Fruit fly (Drosophila melanogaster) whole organism, pupa: Measurements from ENCODE around the gene CG13926.

Source experiments
- CG10348 ChIP-seq: fragments of 200-800 bp; sonication (Bioruptor generic); IDR thresholded peaks from 2 replicates; pipeline ENCODE4 v1.3.6; 2022; ENCODE audit warnings: missing biosample characterization, missing genetic modification characterization
- CG12605 ChIP-seq: fragments of 200-800 bp; sonication (Bioruptor generic); IDR thresholded peaks from 2 replicates; pipeline ENCODE4 v1.3.6; 2022; ENCODE audit warnings: missing biosample characterization, missing genetic modification characterization
- CG13204 ChIP-seq: fragments of 200-800 bp; sonication (Bioruptor generic); optimal IDR thresholded peaks from 2 replicates; lab custom pipeline; 2018; ENCODE audit warnings: missing biosample characterization, mild to moderate bottlenecking, missing genetic modification characterization, moderate library complexity
- CG14655 ChIP-seq: fragments of 200-800 bp; sonication (Bioruptor generic); optimal IDR thresholded peaks from 3 replicates; lab custom pipeline; 2017; ENCODE audit warnings: mild to moderate bottlenecking, missing biosample characterization, missing genetic modification reagents, missing genetic modification characterization
- CG15710 ChIP-seq: fragments of 200-800 bp; sonication (Bioruptor generic); optimal IDR thresholded peaks from 2 replicates; lab custom pipeline; 2018; ENCODE audit warnings: missing biosample characterization, mild to moderate bottlenecking, missing genetic modification characterization, moderate library complexity
- CG17806 ChIP-seq: fragments of 200-800 bp; sonication (Bioruptor generic); optimal IDR thresholded peaks from 2 replicates; lab custom pipeline; 2018; ENCODE audit warnings: missing biosample characterization, mild to moderate bottlenecking, missing genetic modification characterization, moderate library complexity
- CG32121 ChIP-seq: fragments of 200-800 bp; sonication (Bioruptor generic); IDR thresholded peaks from 2 replicates; pipeline ENCODE4 v1.3.6; 2022; ENCODE audit warnings: missing biosample characterization, missing genetic modification characterization
- CG34367 ChIP-seq: fragments of 200-800 bp; sonication (Bioruptor generic); optimal IDR thresholded peaks from 2 replicates; lab custom pipeline; 2018; ENCODE audit warnings: missing biosample characterization, mild to moderate bottlenecking, missing genetic modification characterization
- CG4496 ChIP-seq: fragments of 200-800 bp; sonication (Bioruptor generic); IDR thresholded peaks from 3 replicates; pipeline ENCODE4 v1.3.6; 2022; ENCODE audit warnings: missing biosample characterization, missing genetic modification characterization
- CG8159 ChIP-seq: fragments of 200-800 bp; sonication (Bioruptor generic); optimal IDR thresholded peaks from 3 replicates; lab custom pipeline; 2018; ENCODE audit warnings: missing biosample characterization, mild to moderate bottlenecking, missing genetic modification characterization, moderate library complexity
- CG8301 ChIP-seq: fragments of 200-800 bp; sonication (Bioruptor generic); optimal IDR thresholded peaks from 2 replicates; lab custom pipeline; 2018; ENCODE audit warnings: missing biosample characterization, mild to moderate bottlenecking, missing genetic modification characterization
- CG9948 ChIP-seq: fragments of 200-800 bp; sonication (Bioruptor generic); optimal IDR thresholded peaks from 2 replicates; lab custom pipeline; 2018; ENCODE audit warnings: missing biosample characterization, mild to moderate bottlenecking, missing genetic modification characterization, moderate library complexity
- D1 ChIP-seq: fragments of 200-800 bp; sonication (Bioruptor generic); optimal IDR thresholded peaks from 2 replicates; lab custom pipeline; 2018; ENCODE audit warnings: missing biosample characterization, mild to moderate bottlenecking, missing genetic modification characterization, moderate library complexity
- EcR ChIP-seq: fragments of 200-800 bp; sonication (Bioruptor generic); optimal IDR thresholded peaks from 3 replicates; lab custom pipeline; 2019; ENCODE audit warnings: missing biosample characterization, missing genetic modification characterization, mild to moderate bottlenecking, moderate library complexity, missing genetic modification reagents
- Ets98B ChIP-seq: fragments of 200-800 bp; sonication (Bioruptor generic); IDR thresholded peaks from 2 replicates; pipeline ENCODE4 v1.3.6; 2022; ENCODE audit warnings: missing biosample characterization, missing genetic modification characterization
- Pif1A ChIP-seq: fragments of 200-800 bp; sonication (Bioruptor generic); optimal IDR thresholded peaks from 3 replicates; lab custom pipeline; 2016; ENCODE audit warnings: missing biosample characterization, missing genetic modification characterization
- Pif1B ChIP-seq: fragments of 200-800 bp; sonication (Bioruptor generic); optimal IDR thresholded peaks from 3 replicates; lab custom pipeline; 2016; ENCODE audit warnings: missing biosample characterization, missing genetic modification characterization
- Snoo ChIP-seq: fragments of 200-800 bp; sonication (Bioruptor generic); optimal IDR thresholded peaks from 3 replicates; lab custom pipeline; 2017; ENCODE audit warnings: missing biosample characterization, mild to moderate bottlenecking, missing genetic modification characterization, inconsistent platforms
- fd96Ca ChIP-seq: fragments of 200-800 bp; sonication (Bioruptor generic); IDR thresholded peaks from 3 replicates; pipeline ENCODE4 v1.3.6; 2022; ENCODE audit warnings: missing biosample characterization, missing genetic modification characterization
- gl ChIP-seq: fragments of 200-800 bp; sonication (Bioruptor generic); optimal IDR thresholded peaks from 2 replicates; lab custom pipeline; 2018; ENCODE audit warnings: missing biosample characterization, mild to moderate bottlenecking, missing genetic modification characterization
- rn ChIP-seq: fragments of 200-800 bp; sonication (Bioruptor generic); IDR thresholded peaks from 2 replicates; pipeline ENCODE4 v1.3.6; 2022; ENCODE audit warnings: missing biosample characterization, missing genetic modification characterization

Gene CG13926

DNA sequence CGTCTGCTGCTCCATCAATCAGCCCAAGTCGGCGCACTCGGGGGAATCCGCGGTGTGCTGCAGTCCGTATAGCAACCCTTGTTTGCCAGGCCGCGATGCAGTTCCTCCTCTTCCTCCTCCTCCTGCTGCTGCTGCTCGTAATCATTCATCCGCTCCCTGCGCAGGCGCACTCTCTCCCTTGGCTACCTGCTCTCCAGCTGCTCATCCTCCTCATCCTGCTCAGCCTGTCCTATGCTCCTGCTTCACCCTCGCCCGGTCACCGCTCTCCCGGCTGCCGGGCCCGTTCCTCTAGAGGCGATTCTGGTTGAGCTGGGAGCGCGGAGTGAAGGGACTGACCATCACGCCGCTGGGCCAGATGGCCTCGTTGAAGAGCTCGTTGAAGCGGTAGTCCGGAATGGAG, 9.0 kb upstream of the CG13926 start:
- no peak for TF ChIP-seq CG10348 (GFP tag; lab: Robert Waterston, UW)
- no peak for TF ChIP-seq CG17806 (tag; lab: Kevin White, UChicago)
- peak; percentile 12 for TF ChIP-seq CG13204 (GFP tag; lab: Kevin White, UChicago)
- TF ChIP-seq Pif1B (GFP tag; lab: Kevin White, UChicago), result no peak
- TF ChIP-seq Snoo (tag; lab: Kevin White, UChicago), result no peak
- no peak for TF ChIP-seq CG8159 (tag; lab: Kevin White, UChicago)

DNA sequence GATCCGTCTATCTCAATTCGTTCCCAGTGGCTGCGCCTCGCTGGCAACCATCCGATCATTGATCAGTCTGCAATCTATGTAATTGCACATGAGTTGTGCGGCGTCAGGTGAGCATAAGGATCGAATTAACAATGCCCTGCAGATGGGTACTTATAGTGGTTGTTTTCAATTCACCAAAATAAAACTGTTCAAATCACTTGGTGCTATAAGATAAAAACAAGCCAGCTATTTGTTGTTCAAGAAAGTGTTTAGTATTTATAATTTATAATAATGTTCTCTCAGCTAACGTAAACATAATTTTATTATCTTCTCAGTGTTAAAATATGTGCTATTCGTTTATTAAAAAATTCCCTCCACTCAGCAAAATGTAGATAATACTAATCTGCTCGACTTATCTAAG, 2.3 kb downstream of the CG13926 start, which contains the start of gene CG12105:
TSS of gene CG12105 (minus strand) at position 101 of the 400 bp plus-strand sequence.
- no peak for TF ChIP-seq CG13204 (GFP tag; lab: Kevin White, UChicago)
- TF ChIP-seq CG14655, result no peak
- no peak for TF ChIP-seq Pif1B (GFP tag; lab: Kevin White, UChicago)
- TF ChIP-seq fd96Ca (GFP tag; lab: Robert Waterston, UW), result no peak
- TF ChIP-seq Ets98B (GFP tag; lab: Robert Waterston, UW), result no peak
- TF ChIP-seq CG8301 (tag; lab: Kevin White, UChicago), result no peak
- no peak for TF ChIP-seq CG9948 (tag; lab: Kevin White, UChicago)
- TF ChIP-seq Pif1A (GFP tag; lab: Kevin White, UChicago), result no peak
- no peak for TF ChIP-seq CG17806 (tag; lab: Kevin White, UChicago)
- no peak for TF ChIP-seq CG15710 (tag; lab: Kevin White, UChicago)
- no peak for TF ChIP-seq rn (GFP tag; lab: Robert Waterston, UW)
- TF ChIP-seq gl (tag; lab: Kevin White, UChicago), result no peak

DNA sequence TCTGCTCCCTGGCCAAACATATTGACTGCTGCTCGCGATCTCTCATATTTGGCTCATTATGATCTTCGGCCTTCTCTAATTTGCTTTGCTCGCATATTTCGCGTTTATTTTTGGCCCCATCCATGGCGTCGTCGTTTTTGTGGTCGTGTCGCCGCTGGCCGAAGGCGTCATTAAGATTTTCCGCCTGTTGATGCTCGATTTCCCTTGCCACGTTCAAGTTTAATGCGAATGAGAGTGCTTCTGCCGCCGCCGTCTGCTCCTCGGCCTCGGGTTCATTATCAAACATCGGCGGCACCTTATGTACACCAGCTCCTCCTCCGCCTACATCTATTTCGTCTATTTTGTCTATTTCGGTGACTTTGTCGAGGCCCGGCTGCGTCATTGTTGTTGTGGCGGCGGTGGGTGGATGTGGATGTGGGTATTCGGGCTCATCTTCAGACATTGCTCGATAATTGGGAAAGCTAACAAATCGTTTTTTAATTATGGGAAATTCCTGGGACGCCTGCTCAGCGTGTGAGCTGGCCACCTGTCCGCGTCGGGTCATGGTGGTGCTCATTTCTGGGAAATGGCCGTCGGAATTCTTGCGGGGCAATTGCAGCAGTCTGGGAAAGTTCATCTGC, 3.4 kb downstream of the CG13926 start:
- no peak for TF ChIP-seq rn (GFP tag; lab: Robert Waterston, UW)

DNA sequence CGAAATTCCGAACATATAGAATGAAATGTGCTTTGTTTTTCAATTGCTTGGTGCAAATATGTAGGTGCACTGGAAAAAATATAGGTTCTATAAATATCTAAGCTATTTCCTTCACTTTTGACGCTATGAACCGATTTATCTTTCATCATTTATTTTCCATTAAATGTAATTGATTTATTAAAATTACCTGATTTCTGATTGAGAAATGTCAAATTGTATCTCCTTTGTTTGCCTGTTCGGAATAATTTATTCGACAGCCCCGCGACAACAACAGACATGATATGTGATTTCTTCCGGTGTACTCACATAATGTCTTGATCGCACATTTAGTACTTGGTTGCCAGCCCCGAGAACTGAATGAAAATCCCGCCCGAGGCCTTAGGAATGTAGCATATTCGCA, 8.3 kb downstream of the CG13926 start:
- TF ChIP-seq CG17806 (tag; lab: Kevin White, UChicago) (no peak), CG10348 (GFP tag; lab: Robert Waterston, UW) (peak; percentile 27; the same call in 1 of the 2 replicates), CG4496 (GFP tag; lab: Robert Waterston, UW) (peak; percentile 35; the same call in 1 of the 3 replicates), CG12605 (GFP tag; lab: Robert Waterston, UW) (no peak), CG15710 (tag; lab: Kevin White, UChicago) (no peak), CG8301 (tag; lab: Kevin White, UChicago) (peak; percentile 42), D1 (tag; lab: Kevin White, UChicago) (no peak), CG8159 (tag; lab: Kevin White, UChicago) (peak; percentile 40), Pif1A (GFP tag; lab: Kevin White, UChicago) (peak; percentile 43), CG32121 (GFP tag; lab: Robert Waterston, UW) (peak; percentile 45; the same call in 1 of the 2 replicates), CG34367 (no peak), gl (tag; lab: Kevin White, UChicago) (no peak), CG9948 (tag; lab: Kevin White, UChicago) (no peak), Snoo (tag; lab: Kevin White, UChicago) (no peak), Pif1B (GFP tag; lab: Kevin White, UChicago) (no peak), fd96Ca (GFP tag; lab: Robert Waterston, UW) (0 out of 3 replicates have a peak, but pooled peaks have one; percentile 23), CG14655 (no peak), Ets98B (GFP tag; lab: Robert Waterston, UW) (no peak), EcR (GFP tag; lab: Kevin White, UChicago) (no peak), rn (GFP tag; lab: Robert Waterston, UW) (no peak), CG13204 (GFP tag; lab: Kevin White, UChicago) (no peak)

DNA sequence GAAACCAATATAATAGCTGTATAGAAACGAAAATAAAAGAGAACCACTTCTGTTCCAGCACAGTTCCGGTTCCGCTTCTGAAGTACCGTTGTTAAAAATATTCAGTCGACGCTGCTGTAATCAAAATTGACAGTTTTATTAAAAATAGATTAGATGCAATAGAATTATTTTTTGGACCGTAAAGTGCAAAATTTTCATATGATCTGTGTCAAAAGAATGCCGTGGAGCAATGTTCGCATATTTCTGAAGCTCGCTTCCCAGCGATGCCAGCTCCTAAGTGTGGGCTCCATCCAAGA, 15.2 kb downstream of the CG13926 start, which contains the start of the genes CG18170 and CG33791:
TSS of gene CG18170 (plus strand) at position 122 of the 296 bp plus-strand sequence.
TSS of gene CG33791 (plus strand) at position 122 of the 296 bp plus-strand sequence.
- TF ChIP-seq CG4496 (GFP tag; lab: Robert Waterston, UW) (no peak), gl (tag; lab: Kevin White, UChicago) (no peak), CG8301 (tag; lab: Kevin White, UChicago) (no peak)

DNA sequence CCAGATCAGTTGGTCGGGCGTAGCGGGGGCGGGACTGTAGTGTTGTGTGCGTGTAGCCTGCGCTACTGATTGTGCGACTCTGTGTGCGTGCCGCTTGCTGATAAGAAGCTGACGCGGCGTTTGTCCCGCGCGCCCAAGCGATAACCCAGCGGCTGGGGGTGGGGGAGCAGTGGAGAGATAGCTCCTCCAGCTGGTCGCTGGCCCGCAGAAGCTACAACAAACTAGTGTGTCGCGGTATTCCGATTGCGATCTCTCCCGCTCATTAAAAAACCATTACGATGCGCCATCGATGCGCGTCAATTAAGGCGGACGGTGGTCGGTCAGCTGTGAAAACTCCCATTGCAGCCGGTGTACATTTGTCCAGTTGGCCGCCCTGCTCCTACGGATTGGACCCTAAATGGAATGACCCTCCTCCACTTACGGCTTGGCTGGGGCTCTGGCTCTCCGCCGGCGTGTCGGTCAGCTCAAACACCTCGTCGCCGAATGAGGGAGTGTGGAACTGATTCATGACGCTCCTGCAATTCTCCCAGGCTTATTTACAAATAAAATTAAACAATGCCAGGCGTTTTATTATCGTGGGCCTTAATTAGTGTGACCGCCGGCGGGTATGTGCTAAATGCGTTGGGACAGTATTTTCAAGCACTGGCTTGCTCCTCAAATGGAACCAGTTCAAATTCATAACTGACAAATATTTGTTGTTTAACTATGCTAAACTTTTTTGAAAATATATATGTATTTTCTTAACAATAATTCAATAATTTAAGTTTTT, 15.7 kb downstream of the CG13926 start, which contains the start of gene CG12104:
TSS of gene CG12104 (minus strand) at position 611 of the 769 bp plus-strand sequence.
- TF ChIP-seq Pif1A (GFP tag; lab: Kevin White, UChicago), result no peak
- peak; percentile 44 for TF ChIP-seq EcR (GFP tag; lab: Kevin White, UChicago)
- no peak for TF ChIP-seq Pif1B (GFP tag; lab: Kevin White, UChicago)
- 0 out of 2 replicates have a peak, but pooled peaks have one; percentile 5 for TF ChIP-seq Ets98B (GFP tag; lab: Robert Waterston, UW)
- peak; percentile 98 for TF ChIP-seq CG13204 (GFP tag; lab: Kevin White, UChicago)
- peak; percentile 0 for TF ChIP-seq CG34367
- no peak for TF ChIP-seq CG10348 (GFP tag; lab: Robert Waterston, UW)
- TF ChIP-seq CG4496 (GFP tag; lab: Robert Waterston, UW), result no peak
- TF ChIP-seq CG15710 (tag; lab: Kevin White, UChicago), result no peak
- no peak for TF ChIP-seq CG17806 (tag; lab: Kevin White, UChicago)
- TF ChIP-seq, all 21 proteins: peak for 4
